Fruit fly (Drosophila melanogaster) whole organism, embryonic: ENCODE data around the gene CG5273.

ENCODE experiments used
- B-H2 ChIP-seq: fragments of 200-800 bp; sonication (Bioruptor generic); optimal IDR thresholded peaks from 2 replicates; lab custom pipeline; 2018; ENCODE audit warnings: missing biosample characterization, mild to moderate bottlenecking, missing genetic modification characterization
- CG10565 ChIP-seq: fragments of 200-800 bp; sonication (Bioruptor generic); optimal IDR thresholded peaks from 3 replicates; lab custom pipeline; 2016; ENCODE audit warnings: missing biosample characterization, mild to moderate bottlenecking, missing genetic modification characterization
- CG12104 ChIP-seq: fragments of 200-800 bp; sonication (Bioruptor generic); optimal IDR thresholded peaks from 3 replicates; lab custom pipeline; 2016; ENCODE audit warnings: missing biosample characterization, missing genetic modification characterization
- CG13287 ChIP-seq: fragments of 200-800 bp; sonication (Bioruptor generic); IDR thresholded peaks from 2 replicates; pipeline ENCODE4 v1.3.6; 2022; ENCODE audit warnings: missing biosample characterization, missing genetic modification characterization; ENCODE audit not compliant: partially characterized antibody
- CG1647 ChIP-seq: fragments of 200-800 bp; sonication (Bioruptor generic); optimal IDR thresholded peaks from 3 replicates; lab custom pipeline; 2016; ENCODE audit warnings: missing biosample characterization, missing genetic modification characterization
- CG1832 ChIP-seq: fragments of 200-800 bp; sonication (Bioruptor generic); optimal IDR thresholded peaks from 2 replicates; lab custom pipeline; 2017; ENCODE audit warnings: missing biosample characterization, mild to moderate bottlenecking, missing genetic modification characterization, inconsistent platforms
- CG2120 ChIP-seq: fragments of 200-800 bp; sonication (Bioruptor generic); optimal IDR thresholded peaks from 3 replicates; lab custom pipeline; 2016; ENCODE audit warnings: missing biosample characterization, missing genetic modification characterization
- CG2678 ChIP-seq: fragments of 200-800 bp; sonication (Bioruptor generic); optimal IDR thresholded peaks from 3 replicates; lab custom pipeline; 2019; ENCODE audit warnings: missing biosample characterization, mild to moderate bottlenecking, missing genetic modification characterization, moderate library complexity
- CG30403 ChIP-seq: fragments of 200-800 bp; sonication (Bioruptor generic); optimal IDR thresholded peaks from 3 replicates; lab custom pipeline; 2016; ENCODE audit warnings: missing biosample characterization, missing genetic modification characterization
- CG32532 ChIP-seq: fragments of 200-800 bp; sonication (Bioruptor generic); IDR thresholded peaks from 2 replicates; pipeline ENCODE4 v1.3.6; 2022; ENCODE audit warnings: missing biosample characterization, missing genetic modification characterization
- CG32767 ChIP-seq: fragments of 200-800 bp; sonication (Bioruptor generic); IDR thresholded peaks from 2 replicates; pipeline ENCODE4 v1.3.6; 2022; ENCODE audit warnings: missing biosample characterization, missing genetic modification characterization
- CG3838 ChIP-seq: fragments of 200-800 bp; sonication (Bioruptor generic); optimal IDR thresholded peaks from 3 replicates; lab custom pipeline; 2016; ENCODE audit warnings: missing biosample characterization, missing genetic modification characterization
- CG4328 ChIP-seq: fragments of 200-800 bp; sonication (Bioruptor generic); optimal IDR thresholded peaks from 3 replicates; lab custom pipeline; 2017; ENCODE audit warnings: missing biosample characterization, missing genetic modification reagents, missing genetic modification characterization
- CG43689 ChIP-seq: fragments of 200-800 bp; sonication (Bioruptor generic); IDR thresholded peaks from 2 replicates; pipeline ENCODE4 v1.3.6; 2022; ENCODE audit warnings: missing biosample characterization, missing genetic modification characterization
- CG4404 ChIP-seq: fragments of 200-800 bp; sonication (Bioruptor generic); IDR thresholded peaks from 2 replicates; pipeline ENCODE4 v1.3.6; 2022; ENCODE audit warnings: missing biosample characterization, missing genetic modification characterization
- CG9797 ChIP-seq: fragments of 200-800 bp; sonication (Bioruptor generic); optimal IDR thresholded peaks from 3 replicates; lab custom pipeline; 2018; ENCODE audit warnings: missing biosample characterization, mild to moderate bottlenecking, missing genetic modification characterization
- Dll ChIP-seq: fragments of 200-800 bp; sonication (Bioruptor generic); IDR thresholded peaks from 4 replicates; pipeline ENCODE4 v1.3.6; 2022; ENCODE audit warnings: missing biosample characterization, missing genetic modification characterization; ENCODE audit not compliant: partially characterized antibody
- Drgx ChIP-seq: fragments of 200-800 bp; sonication (Bioruptor generic); IDR thresholded peaks from 2 replicates; pipeline ENCODE4 v1.3.6; 2022; ENCODE audit warnings: missing biosample characterization, missing genetic modification characterization
- E2f2 ChIP-seq: fragments of 200-800 bp; sonication (Bioruptor generic); IDR thresholded peaks from 2 replicates; pipeline ENCODE4 v1.3.6; 2022; ENCODE audit warnings: missing biosample characterization, missing genetic modification characterization
- HmgD ChIP-seq: fragments of 200-800 bp; sonication (Bioruptor generic); optimal IDR thresholded peaks from 3 replicates; lab custom pipeline; 2016; ENCODE audit warnings: missing biosample characterization, missing genetic modification characterization
- HmgZ ChIP-seq: fragments of 200-800 bp; sonication (Bioruptor generic); optimal IDR thresholded peaks from 2 replicates; lab custom pipeline; 2018; ENCODE audit warnings: missing biosample characterization, mild to moderate bottlenecking, missing genetic modification characterization
- Lhr ChIP-seq: fragments of 200-800 bp; sonication (Bioruptor generic); optimal IDR thresholded peaks from 3 replicates; lab custom pipeline; 2017; ENCODE audit warnings: mild to moderate bottlenecking, missing biosample characterization, missing genetic modification reagents, missing genetic modification characterization
- MBD-R2 ChIP-seq: fragments of 200-800 bp; sonication (Bioruptor generic); IDR thresholded peaks from 2 replicates; pipeline ENCODE4 v1.3.6; 2022; ENCODE audit warnings: missing biosample characterization, missing genetic modification characterization
- Max ChIP-seq: fragments of 200-800 bp; sonication (Bioruptor generic); optimal IDR thresholded peaks from 2 replicates; lab custom pipeline; 2016; ENCODE audit warnings: missing biosample characterization, mild to moderate bottlenecking, missing genetic modification characterization
- Nf-YB ChIP-seq: fragments of 200-800 bp; sonication (Bioruptor generic); optimal IDR thresholded peaks from 3 replicates; lab custom pipeline; 2019; ENCODE audit warnings: missing biosample characterization, mild to moderate bottlenecking, missing genetic modification characterization, moderate library complexity
- Scr ChIP-seq: fragments of 200-800 bp; sonication (Bioruptor generic); IDR thresholded peaks from 2 replicates; pipeline ENCODE4 v1.3.6; 2022; ENCODE audit warnings: missing biosample characterization, missing genetic modification characterization; ENCODE audit not compliant: partially characterized antibody
- TFAM ChIP-seq: fragments of 200-800 bp; sonication (Bioruptor generic); optimal IDR thresholded peaks from 2 replicates; lab custom pipeline; 2017; ENCODE audit warnings: missing biosample characterization, missing genetic modification characterization, inconsistent platforms
- Vsx1 ChIP-seq: fragments of 200-800 bp; sonication (Bioruptor generic); optimal IDR thresholded peaks from 2 replicates; lab custom pipeline; 2017; ENCODE audit warnings: missing biosample characterization, mild to moderate bottlenecking, missing genetic modification characterization, missing genetic modification reagents
- abd-A ChIP-seq: fragments of 200-800 bp; sonication (Bioruptor generic); optimal IDR thresholded peaks from 3 replicates; lab custom pipeline; 2019; ENCODE audit warnings: missing biosample characterization, mild to moderate bottlenecking, missing genetic modification characterization, moderate library complexity
- bbx ChIP-seq: fragments of 200-800 bp; sonication (Bioruptor generic); IDR thresholded peaks from 2 replicates; pipeline ENCODE4 v1.3.6; 2022; ENCODE audit warnings: missing biosample characterization, missing genetic modification characterization; ENCODE audit not compliant: partially characterized antibody
- bsh ChIP-seq, 2 experiments: fragments of 200-800 bp; sonication (Bioruptor generic); optimal IDR thresholded peaks; 2 replicates each; lab custom pipeline; 2017 to 2018; ENCODE audit warnings: mild to moderate bottlenecking in 2 of 2, missing biosample characterization in 2 of 2, missing genetic modification characterization in 2 of 2, moderate library complexity in 1 of 2
- cad ChIP-seq: fragments of >200 bp; optimal IDR thresholded peaks from 2 replicates; lab custom pipeline; 2017; ENCODE audit warnings: missing biosample characterization, missing genetic modification characterization
- cato ChIP-seq: fragments of 200-800 bp; sonication (Bioruptor generic); optimal IDR thresholded peaks from 2 replicates; lab custom pipeline; 2016; ENCODE audit warnings: missing biosample characterization, missing genetic modification characterization, borderline replicate concordance
- chinmo ChIP-seq: fragments of 200-800 bp; sonication (Bioruptor generic); IDR thresholded peaks from 4 replicates; pipeline ENCODE4 v1.3.6; 2022; ENCODE audit warnings: missing biosample characterization, missing genetic modification characterization; ENCODE audit not compliant: partially characterized antibody
- da ChIP-seq: fragments of 200-800 bp; sonication (Bioruptor generic); optimal IDR thresholded peaks from 2 replicates; lab custom pipeline; 2016; ENCODE audit warnings: missing biosample characterization, missing genetic modification characterization
- danr ChIP-seq: fragments of 200-800 bp; sonication (Bioruptor generic); IDR thresholded peaks from 2 replicates; pipeline ENCODE4 v1.3.6; 2022; ENCODE audit warnings: missing biosample characterization, missing genetic modification characterization
- disco-r ChIP-seq: fragments of 200-800 bp; sonication (Bioruptor generic); optimal IDR thresholded peaks from 2 replicates; lab custom pipeline; 2016; ENCODE audit warnings: missing biosample characterization, missing genetic modification characterization
- dysf ChIP-seq: fragments of 200-800 bp; sonication (Bioruptor generic); IDR thresholded peaks from 3 replicates; pipeline ENCODE4 v1.3.6; 2022; ENCODE audit warnings: missing biosample characterization, missing genetic modification characterization
- emc ChIP-seq: fragments of 200-800 bp; sonication (Bioruptor generic); optimal IDR thresholded peaks from 2 replicates; lab custom pipeline; 2016; ENCODE audit warnings: missing biosample characterization, missing genetic modification characterization
- exex ChIP-seq: fragments of 200-800 bp; sonication (Bioruptor generic); optimal IDR thresholded peaks from 4 replicates; lab custom pipeline; 2018; ENCODE audit warnings: missing biosample characterization, mild to moderate bottlenecking, missing genetic modification characterization, moderate library complexity
- gcm2 ChIP-seq: fragments of 200-800 bp; sonication (Bioruptor generic); optimal IDR thresholded peaks from 2 replicates; lab custom pipeline; 2016; ENCODE audit warnings: missing biosample characterization, missing genetic modification characterization
- inv ChIP-seq: fragments of 200-800 bp; sonication (Bioruptor generic); IDR thresholded peaks from 2 replicates; pipeline ENCODE4 v1.3.6; 2022; ENCODE audit warnings: missing biosample characterization, missing genetic modification characterization; ENCODE audit not compliant: partially characterized antibody
- jumu ChIP-seq: fragments of 200-800 bp; sonication (Bioruptor generic); optimal IDR thresholded peaks from 3 replicates; lab custom pipeline; 2016; ENCODE audit warnings: missing biosample characterization, missing genetic modification characterization
- lola ChIP-seq, 3 experiments: fragments of >200 bp in 2 of 3; fragments of 200-800 bp in 1 of 3; sonication (Bioruptor generic) in 1 of 3; optimal IDR thresholded peaks; 2 replicates each; lab custom pipeline; 2017 to 2019; ENCODE audit warnings: missing biosample characterization in 3 of 3, missing genetic modification characterization in 3 of 3, mild to moderate bottlenecking in 1 of 3, moderate library complexity in 1 of 3
- nau ChIP-seq: fragments of 200-800 bp; sonication (Bioruptor generic); optimal IDR thresholded peaks from 3 replicates; lab custom pipeline; 2017; ENCODE audit warnings: missing biosample characterization, mild to moderate bottlenecking, missing genetic modification characterization, missing genetic modification reagents
- odd ChIP-seq: fragments of 200-800 bp; sonication (Bioruptor generic); optimal IDR thresholded peaks from 2 replicates; lab custom pipeline; 2017; ENCODE audit warnings: missing biosample characterization, mild to moderate bottlenecking, missing genetic modification characterization
- pho ChIP-seq: fragments of 200-800 bp; sonication (Bioruptor generic); optimal IDR thresholded peaks from 2 replicates; lab custom pipeline; 2016; ENCODE audit warnings: missing biosample characterization, missing genetic modification characterization
- pros ChIP-seq: fragments of 200-800 bp; sonication (Bioruptor generic); optimal IDR thresholded peaks from 3 replicates; lab custom pipeline; 2019; ENCODE audit warnings: missing biosample characterization, mild to moderate bottlenecking, missing genetic modification characterization, moderate library complexity
- seq ChIP-seq: fragments of 200-800 bp; sonication (Bioruptor generic); IDR thresholded peaks from 2 replicates; pipeline ENCODE4 v1.3.6; 2022; ENCODE audit warnings: missing biosample characterization, missing genetic modification characterization
- tgo ChIP-seq: fragments of 200-800 bp; sonication (Bioruptor generic); IDR thresholded peaks from 3 replicates; pipeline ENCODE4 v1.3.6; 2022; ENCODE audit warnings: missing biosample characterization, missing genetic modification characterization
- zen2 ChIP-seq: fragments of 200-800 bp; sonication (Bioruptor generic); IDR thresholded peaks from 3 replicates; pipeline ENCODE4 v1.3.6; 2022; ENCODE audit warnings: missing biosample characterization, missing genetic modification characterization; ENCODE audit not compliant: partially characterized antibody

CG5273 gene

dm6 chrX:779344-779743, 19.9 kb downstream of the CG5273 start (continued):
- TF ChIP-seq cato (GFP tag; lab: Kevin White, UChicago): no peak
- no peak for TF ChIP-seq seq
- peak; percentile 45; the same call in 1 of the 2 replicates for TF ChIP-seq Drgx (GFP tag; lab: Robert Waterston, UW)
- no peak for TF ChIP-seq MBD-R2 (GFP tag; lab: Robert Waterston, UW)
- no peak for TF ChIP-seq E2f2 (GFP tag; lab: Robert Waterston, UW)
- no peak for TF ChIP-seq tgo (GFP tag; lab: Robert Waterston, UW)
- no peak for TF ChIP-seq CG10565
- no peak for TF ChIP-seq CG43689
- no peak for TF ChIP-seq pho (GFP tag; lab: Kevin White, UChicago)
- no peak for TF ChIP-seq CG1832 (GFP tag; lab: Kevin White, UChicago)
- TF ChIP-seq CG12104: no peak
- TF ChIP-seq Lhr (GFP tag; lab: Kevin White, UChicago): no peak
- no peak for TF ChIP-seq abd-A (tag; lab: Kevin White, UChicago)
- no peak for TF ChIP-seq CG3838 (GFP tag; lab: Kevin White, UChicago)
- TF ChIP-seq da (GFP tag; lab: Kevin White, UChicago): no peak
- TF ChIP-seq emc (GFP tag; lab: Kevin White, UChicago): no peak
- no peak for TF ChIP-seq Scr
- peak; percentile 23; the same call in 1 of the 3 replicates for TF ChIP-seq dysf (GFP tag; lab: Robert Waterston, UW)
- no peak for TF ChIP-seq disco-r (GFP tag; lab: Kevin White, UChicago)
- no peak for TF ChIP-seq exex
- TF ChIP-seq bbx (GFP tag; lab: Robert Waterston, UW): no peak
- no peak for TF ChIP-seq gcm2
- TF ChIP-seq bsh (GFP tag; optimal IDR thresholded peaks at IDR 0.05; lab: Kevin White, UChicago): peak; percentile 6 to 47
- TF ChIP-seq B-H2 (GFP tag; lab: Kevin White, UChicago): no peak
- TF ChIP-seq Dll: no peak
- no peak for TF ChIP-seq zen2 (GFP tag; lab: Robert Waterston, UW)
- no peak for TF ChIP-seq CG32532 (GFP tag; lab: Robert Waterston, UW)
- TF ChIP-seq Nf-YB (GFP tag; lab: Kevin White, UChicago): peak; percentile 16
- TF ChIP-seq CG13287 (GFP tag; lab: Robert Waterston, UW): no peak
- TF ChIP-seq HmgZ: no peak
- peak; percentile 53 for TF ChIP-seq CG2678 (tag; lab: Kevin White, UChicago)
- no peak for TF ChIP-seq CG9797 (GFP tag; lab: Kevin White, UChicago)
- no peak for TF ChIP-seq cad (GFP tag; lab: Kevin White, UChicago)
- TF ChIP-seq CG2120 (GFP tag; lab: Kevin White, UChicago): no peak
- no peak for TF ChIP-seq pros (GFP tag; lab: Kevin White, UChicago)
- no peak for TF ChIP-seq odd
- TF ChIP-seq CG1647 (GFP tag; lab: Kevin White, UChicago): no peak
- TF ChIP-seq CG32767 (GFP tag; lab: Robert Waterston, UW): no peak
- TF ChIP-seq Max (GFP tag; lab: Kevin White, UChicago): no peak
- no peak for TF ChIP-seq Vsx1 (GFP tag; lab: Kevin White, UChicago)
- TF ChIP-seq nau (GFP tag; lab: Kevin White, UChicago): no peak
- TF ChIP-seq chinmo (GFP tag; lab: Robert Waterston, UW): no peak
- TF ChIP-seq inv: no peak
- peak in 1 of 3 experiments; percentile 10 for TF ChIP-seq lola (GFP tag; optimal IDR thresholded peaks at IDR 0.05; lab: Kevin White, UChicago)
- TF ChIP-seq TFAM: no peak
- no peak for TF ChIP-seq CG4328 (GFP tag; lab: Kevin White, UChicago)
- TF ChIP-seq HmgD (GFP tag; lab: Kevin White, UChicago): no peak
- TF ChIP-seq danr (GFP tag; lab: Robert Waterston, UW): no peak
- TF ChIP-seq CG30403: peak; percentile 10
- no peak for TF ChIP-seq CG4404
- peak; percentile 20 for TF ChIP-seq jumu (GFP tag; lab: Kevin White, UChicago)
